Worm (Caenorhabditis elegans) whole organism, L2 larva: Measurements from ENCODE around the gene srh-100.

Experiments
- R02D3.7 ChIP-seq: fragments of 150-350 bp; optimal IDR thresholded peaks from 2 replicates; lab custom pipeline; 2014; ENCODE audit warnings: missing biosample characterization, missing genetic modification characterization
- ceh-16 ChIP-seq: fragments of 150-350 bp; optimal IDR thresholded peaks from 2 replicates; lab custom pipeline; 2014; ENCODE audit warnings: missing biosample characterization, missing genetic modification characterization
- mbf-1 ChIP-seq: sonication (generic microtip); optimal IDR thresholded peaks from 2 replicates; lab custom pipeline; 2017; ENCODE audit warnings: missing biosample characterization, missing genetic modification characterization
- nhr-12 ChIP-seq: fragments of 150-350 bp; optimal IDR thresholded peaks from 2 replicates; lab custom pipeline; 2014; ENCODE audit warnings: missing biosample characterization, missing genetic modification characterization
- nhr-237 ChIP-seq: fragments of 150-350 bp; optimal IDR thresholded peaks from 2 replicates; lab custom pipeline; 2014; ENCODE audit warnings: missing biosample characterization, missing genetic modification characterization
- nhr-6 ChIP-seq: fragments of 150-350 bp; optimal IDR thresholded peaks from 2 replicates; lab custom pipeline; 2014; ENCODE audit warnings: missing biosample characterization, missing genetic modification characterization
- nhr-77 ChIP-seq: fragments of 150-350 bp; optimal IDR thresholded peaks from 2 replicates; lab custom pipeline; 2014; ENCODE audit warnings: missing biosample characterization, missing genetic modification characterization
- sem-4 ChIP-seq: fragments of 150-350 bp; optimal IDR thresholded peaks from 2 replicates; lab custom pipeline; 2014; ENCODE audit warnings: missing biosample characterization, missing genetic modification reagents, missing genetic modification characterization
- zag-1 ChIP-seq: fragments of 150-350 bp; optimal IDR thresholded peaks from 2 replicates; lab custom pipeline; 2014; ENCODE audit warnings: missing biosample characterization, missing genetic modification characterization
- ztf-11 ChIP-seq: sonication (generic microtip); optimal IDR thresholded peaks from 2 replicates; lab custom pipeline; 2017; ENCODE audit warnings: missing biosample characterization, missing genetic modification characterization

ce11 chrII:3688333-3688732, 26.2 kb downstream of the srh-100 start, which contains the start of gene ifas-1:
- no peak for TF ChIP-seq ztf-11
- no peak for TF ChIP-seq zag-1
- no peak for TF ChIP-seq mbf-1 (tag; lab: Kevin White, UChicago)
- TF ChIP-seq ceh-16, result no peak
- no peak for TF ChIP-seq nhr-77 (tag; lab: Kevin White, UChicago)
- TF ChIP-seq nhr-12 (tag; lab: Kevin White, UChicago), result no peak
- no peak for TF ChIP-seq nhr-237 (tag; lab: Kevin White, UChicago)
- TF ChIP-seq nhr-6, result no peak
- no peak for TF ChIP-seq R02D3.7 (tag; lab: Kevin White, UChicago)
- TF ChIP-seq sem-4 (tag; lab: Kevin White, UChicago), result no peak
